Fruit fly (Drosophila melanogaster) whole organism, prepupa: ENCODE data around the gene CG2082.

ENCODE experiments used
- Blimp-1 ChIP-seq: fragments of 200-800 bp; sonication (Bioruptor generic); optimal IDR thresholded peaks from 3 replicates; lab custom pipeline; 2017; ENCODE audit warnings: missing biosample characterization, missing genetic modification characterization, mild to moderate bottlenecking, moderate library complexity, missing genetic modification reagents
- CG11902 ChIP-seq: fragments of 200-800 bp; sonication (Bioruptor generic); optimal IDR thresholded peaks from 3 replicates; lab custom pipeline; 2016; ENCODE audit warnings: missing biosample characterization, missing genetic modification characterization
- CG3032 ChIP-seq: fragments of 200-800 bp; optimal IDR thresholded peaks from 2 replicates; lab custom pipeline; 2019; ENCODE audit warnings: missing biosample characterization, mild to moderate bottlenecking, missing genetic modification characterization, moderate library complexity
- CG34406 ChIP-seq: fragments of 200-800 bp; sonication (Bioruptor generic); optimal IDR thresholded peaks from 3 replicates; lab custom pipeline; 2016; ENCODE audit warnings: missing biosample characterization, missing genetic modification characterization
- CG3919 ChIP-seq: fragments of 200-800 bp; sonication (Bioruptor generic); optimal IDR thresholded peaks from 3 replicates; lab custom pipeline; 2016; ENCODE audit warnings: missing biosample characterization, missing genetic modification characterization
- Lpt ChIP-seq: fragments of 200-800 bp; sonication (Bioruptor generic); optimal IDR thresholded peaks from 3 replicates; lab custom pipeline; 2016; ENCODE audit warnings: missing biosample characterization, missing genetic modification characterization
- OdsH ChIP-seq: fragments of 200-800 bp; sonication (Bioruptor generic); optimal IDR thresholded peaks from 3 replicates; lab custom pipeline; 2016; ENCODE audit warnings: missing biosample characterization, missing genetic modification characterization
- Smox ChIP-seq: fragments of 200-800 bp; sonication (Bioruptor generic); optimal IDR thresholded peaks from 3 replicates; lab custom pipeline; 2016; ENCODE audit warnings: missing biosample characterization, missing genetic modification characterization
- achi ChIP-seq: fragments of 200-800 bp; sonication (Bioruptor generic); optimal IDR thresholded peaks from 3 replicates; lab custom pipeline; 2016; ENCODE audit warnings: missing biosample characterization, missing genetic modification characterization
- dac ChIP-seq: fragments of 200-800 bp; sonication (Bioruptor generic); optimal IDR thresholded peaks from 2 replicates; lab custom pipeline; 2017; ENCODE audit warnings: missing biosample characterization, mild to moderate bottlenecking, missing genetic modification characterization
- lz ChIP-seq: fragments of 200-800 bp; sonication (Bioruptor generic); optimal IDR thresholded peaks from 3 replicates; lab custom pipeline; 2016; ENCODE audit warnings: missing biosample characterization, missing genetic modification characterization
- net ChIP-seq: fragments of 200-800 bp; sonication (Bioruptor generic); optimal IDR thresholded peaks from 3 replicates; lab custom pipeline; 2016; ENCODE audit warnings: missing biosample characterization, missing genetic modification characterization
- vri ChIP-seq: fragments of 200-800 bp; sonication (Bioruptor generic); optimal IDR thresholded peaks from 3 replicates; lab custom pipeline; 2016; ENCODE audit warnings: missing biosample characterization, mild to moderate bottlenecking, missing genetic modification characterization

DNA sequence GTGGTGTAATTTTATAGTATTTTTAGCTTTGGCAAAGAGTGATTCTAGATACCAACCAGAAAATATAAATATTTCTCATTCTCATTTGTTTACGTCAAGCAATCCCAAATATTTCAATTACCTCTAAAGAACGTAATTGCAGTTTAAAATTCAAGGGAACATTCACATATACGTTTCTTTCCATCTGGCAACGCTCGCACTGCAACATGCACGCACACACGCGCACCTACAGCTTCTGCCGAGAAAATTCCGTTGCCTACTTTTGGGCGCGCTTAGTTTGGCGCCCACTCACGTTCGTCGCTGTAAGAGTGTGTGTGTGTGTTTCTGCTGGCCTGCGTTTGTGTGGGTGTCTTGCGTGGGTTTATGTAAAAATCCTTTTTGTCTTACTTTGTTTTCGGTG, 8.4 kb downstream of the CG2082 start:
- no peak for TF ChIP-seq OdsH (GFP tag; lab: Kevin White, UChicago)
- no peak for TF ChIP-seq CG3919 (GFP tag; lab: Kevin White, UChicago)
- no peak for TF ChIP-seq CG3032 (tag; lab: Kevin White, UChicago)
- no peak for TF ChIP-seq Lpt (GFP tag; lab: Kevin White, UChicago)
- no peak for TF ChIP-seq CG11902 (GFP tag; lab: Kevin White, UChicago)
- no peak for TF ChIP-seq lz (GFP tag; lab: Kevin White, UChicago)
- TF ChIP-seq net (GFP tag; lab: Kevin White, UChicago) = no peak
- no peak for TF ChIP-seq vri (GFP tag; lab: Kevin White, UChicago)
- no peak for TF ChIP-seq CG34406 (GFP tag; lab: Kevin White, UChicago)
- no peak for TF ChIP-seq dac
- TF ChIP-seq Blimp-1 (GFP tag; lab: Kevin White, UChicago) = no peak
- TF ChIP-seq achi (GFP tag; lab: Kevin White, UChicago) = no peak
- TF ChIP-seq Smox (GFP tag; lab: Kevin White, UChicago) = no peak
